Worm (Caenorhabditis elegans) whole organism, mixed stage, embryonic: ENCODE results near the gene gst-7.

ENCODE experiments used
- drap-1 ChIP-seq: fragments of 200-800 bp; sonication (Bioruptor generic); optimal IDR thresholded peaks from 3 replicates; lab custom pipeline; 2018; ENCODE audit warnings: mild to moderate bottlenecking, missing genetic modification characterization, missing compliant biosample characterization
- elt-3 ChIP-seq: fragments of 150-350 bp; optimal IDR thresholded peaks from 2 replicates; lab custom pipeline; 2014; ENCODE audit warnings: missing biosample characterization, missing genetic modification characterization
- nhr-237 ChIP-seq: fragments of 150-350 bp; optimal IDR thresholded peaks from 2 replicates; lab custom pipeline; 2014; ENCODE audit warnings: missing biosample characterization, missing genetic modification characterization
- nhr-28 ChIP-seq: fragments of 150-350 bp; optimal IDR thresholded peaks from 2 replicates; lab custom pipeline; 2014; ENCODE audit warnings: missing biosample characterization, missing genetic modification characterization
- nhr-76 ChIP-seq: sonication (generic microtip); optimal IDR thresholded peaks from 2 replicates; lab custom pipeline; 2017; ENCODE audit warnings: missing biosample characterization, missing genetic modification characterization
- unc-62 ChIP-seq: fragments of 150-350 bp; optimal IDR thresholded peaks from 2 replicates; lab custom pipeline; 2014; ENCODE audit warnings: missing biosample characterization, missing genetic modification reagents, missing genetic modification characterization
- zip-8 ChIP-seq: fragments of 150-350 bp; optimal IDR thresholded peaks from 2 replicates; lab custom pipeline; 2014; ENCODE audit warnings: missing biosample characterization, missing genetic modification characterization
- ztf-11 ChIP-seq: fragments of 150-350 bp; optimal IDR thresholded peaks from 2 replicates; lab custom pipeline; 2014; ENCODE audit warnings: missing biosample characterization, missing genetic modification characterization

- TF ChIP-seq ztf-11 (tag; lab: Kevin White, UChicago) (no peak), unc-62 (GFP tag; lab: Kevin White, UChicago) (no peak), zip-8 (tag; lab: Kevin White, UChicago) (no peak), elt-3 (tag; lab: Kevin White, UChicago) (no peak), nhr-237 (no peak), drap-1 (GFP tag; lab: Kevin White, UChicago) (no peak), nhr-28 (tag; lab: Kevin White, UChicago) (no peak), nhr-76 (tag; lab: Kevin White, UChicago) (no peak)
Measured at ce11 chrII:4863357-4863756, 18.5 kb upstream of the gst-7 start, which contains the start of the genes mpst-4 and F11G11.14.
